Worm (Caenorhabditis elegans): ENCODE measurements around the gene luc-7L3.

Gene luc-7L3

DNA sequence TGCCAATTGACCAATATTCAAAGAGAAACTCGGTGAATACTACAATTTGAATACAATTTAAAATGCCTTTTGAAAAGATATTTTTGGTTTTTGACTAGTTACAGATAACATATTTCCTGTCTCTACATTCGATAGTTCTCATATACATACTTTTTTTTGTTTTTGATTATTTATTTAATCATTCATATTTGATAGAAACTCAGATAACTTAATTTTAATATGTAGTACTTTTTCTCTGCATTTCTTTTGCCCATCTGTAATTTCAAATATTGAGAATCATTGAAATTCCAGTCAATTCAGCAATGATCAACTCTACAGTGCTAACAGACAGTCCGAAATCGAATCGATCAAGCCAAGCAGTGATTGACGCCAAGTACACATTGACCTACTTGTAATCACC lies 36.8 kb downstream of the luc-7L3 start, which contains the start of gene C23H3.2:
TSS of gene C23H3.2 (plus strand) at position 301 of the 400 bp plus-strand sequence.
- TF ChIP-seq ceh-30 (tag; optimal IDR thresholded peaks at IDR 0.05) (no peak), tbx-7 (tag; optimal IDR thresholded peaks at IDR 0.05) (no peak), F13H6.1 (tag; optimal IDR thresholded peaks at IDR 0.05) (no peak), hlh-15 (tag; optimal IDR thresholded peaks at IDR 0.05) (no peak), ceh-34 (tag; optimal IDR thresholded peaks at IDR 0.05) (no peak), pag-3 (tag; optimal IDR thresholded peaks at IDR 0.05; ENCODE audit: borderline replicate concordance) (no peak), lim-6 (tag; optimal IDR thresholded peaks at IDR 0.05) (no peak)

- no peak for TF ChIP-seq pha-4 (tag; optimal IDR thresholded peaks at IDR 0.05)
- TF ChIP-seq ets-4 (tag; optimal IDR thresholded peaks at IDR 0.05), result no peak
- no peak for TF ChIP-seq nhr-11 (tag; optimal IDR thresholded peaks at IDR 0.05)
- no peak for TF ChIP-seq fax-1 (tag; optimal IDR thresholded peaks at IDR 0.05)
- no peak for TF ChIP-seq lim-6 (tag; optimal IDR thresholded peaks at IDR 0.05)
- TF ChIP-seq pat-9 (tag; optimal IDR thresholded peaks at IDR 0.05), result no peak
- TF ChIP-seq ceh-22 (tag; optimal IDR thresholded peaks at IDR 0.05), result no peak
- no peak for TF ChIP-seq zip-5 (tag; optimal IDR thresholded peaks at IDR 0.05)
- TF ChIP-seq pag-3 (tag; optimal IDR thresholded peaks at IDR 0.05; ENCODE audit: borderline replicate concordance), result no peak
- no peak for TF ChIP-seq ceh-18 (tag; optimal IDR thresholded peaks at IDR 0.05)
- TF ChIP-seq ztf-16 (tag; optimal IDR thresholded peaks at IDR 0.05), result no peak
- TF ChIP-seq unc-86 (tag; optimal IDR thresholded peaks at IDR 0.05), result no peak
- TF ChIP-seq T23F11.4 (GFP tag; optimal IDR thresholded peaks at IDR 0.05), result no peak
- TF ChIP-seq ceh-14 (tag; optimal IDR thresholded peaks at IDR 0.05), result no peak
- no peak for TF ChIP-seq ceh-2 (tag; optimal IDR thresholded peaks at IDR 0.05)
- no peak for TF ChIP-seq ceh-24 (tag; optimal IDR thresholded peaks at IDR 0.05)
Measured at ce11 chrII:60049-60448, 37.8 kb downstream of the luc-7L3 start.

DNA sequence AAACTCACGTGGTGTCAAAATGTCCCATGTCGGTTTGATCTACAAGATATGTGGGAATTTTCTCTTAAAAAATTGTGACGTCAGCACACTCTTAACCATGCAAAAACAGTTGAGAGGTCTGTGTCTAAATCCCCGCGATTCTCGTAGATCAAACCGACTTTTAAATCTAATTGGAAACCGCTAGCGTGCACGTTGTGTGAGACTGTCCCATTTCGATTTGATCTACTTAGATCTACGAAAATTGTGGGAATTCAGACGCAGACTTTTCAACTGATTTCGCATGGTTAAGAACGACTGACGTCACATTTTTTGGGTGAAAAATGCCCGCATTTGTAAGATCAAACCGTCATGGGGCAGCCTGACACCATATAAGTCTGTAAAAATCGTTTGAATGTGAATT lies 40.0 kb downstream of the luc-7L3 start:
- no peak for TF ChIP-seq eyg-1 (tag; optimal IDR thresholded peaks at IDR 0.05)
- no peak for TF ChIP-seq fax-1 (tag; optimal IDR thresholded peaks at IDR 0.05)
- TF ChIP-seq ceh-31 (tag; optimal IDR thresholded peaks at IDR 0.05), result no peak
- TF ChIP-seq che-1 (tag; optimal IDR thresholded peaks at IDR 0.05), result no peak
- TF ChIP-seq ceh-34 (tag; optimal IDR thresholded peaks at IDR 0.05), result no peak
- no peak for TF ChIP-seq K09A11.1 (tag; optimal IDR thresholded peaks at IDR 0.05; ENCODE audit: insufficient read depth)
- no peak for TF ChIP-seq syd-9 (tag; optimal IDR thresholded peaks at IDR 0.05)
- TF ChIP-seq hlh-15 (tag; optimal IDR thresholded peaks at IDR 0.05), result no peak
- no peak for TF ChIP-seq C38D4.7 (GFP tag; optimal IDR thresholded peaks at IDR 0.05)
- no peak for TF ChIP-seq ceh-18 (tag; optimal IDR thresholded peaks at IDR 0.05)
- no peak for TF ChIP-seq ama-1 (optimal IDR thresholded peaks at IDR 0.05)
- no peak for TF ChIP-seq tbx-7 (tag; optimal IDR thresholded peaks at IDR 0.05)
- TF ChIP-seq tbx-2 (tag; optimal IDR thresholded peaks at IDR 0.05), result no peak
- TF ChIP-seq ets-4 (tag; optimal IDR thresholded peaks at IDR 0.05), result no peak
- TF ChIP-seq elt-4 (tag; optimal IDR thresholded peaks at IDR 0.05), result no peak
- no peak for TF ChIP-seq unc-3 (GFP tag; conservative IDR thresholded peaks at IDR 0.05)
- TF ChIP-seq unc-3 (tag; optimal IDR thresholded peaks at IDR 0.05), result no peak
- TF ChIP-seq pha-2 (tag; optimal IDR thresholded peaks at IDR 0.05), result no peak
- TF ChIP-seq ceh-14 (tag; optimal IDR thresholded peaks at IDR 0.05), result no peak
- TF ChIP-seq pag-3 (tag; optimal IDR thresholded peaks at IDR 0.05; ENCODE audit: borderline replicate concordance), result no peak
- no peak for TF ChIP-seq lim-6 (tag; optimal IDR thresholded peaks at IDR 0.05)

ce11 chrII:57370-57769 lies 40.5 kb downstream of the luc-7L3 start, which contains the start of gene ascc-1:
TSS of gene ascc-1 (plus strand) at chrII:57670.
- TF ChIP-seq ceh-31 (tag; optimal IDR thresholded peaks at IDR 0.05) (no peak), unc-55 (GFP tag; optimal IDR thresholded peaks at IDR 0.05) (no peak), gmeb-2 (tag; optimal IDR thresholded peaks at IDR 0.05) (no peak), K09A11.1 (tag; optimal IDR thresholded peaks at IDR 0.05; ENCODE audit: insufficient read depth) (no peak), odd-2 (tag; optimal IDR thresholded peaks at IDR 0.05) (no peak), nhr-11 (tag; optimal IDR thresholded peaks at IDR 0.05) (no peak), C08G9.2 (tag; optimal IDR thresholded peaks at IDR 0.05) (no peak), nfya-1 (tag; optimal IDR thresholded peaks at IDR 0.05) (no peak), pax-1 (tag; optimal IDR thresholded peaks at IDR 0.05) (no peak)

Measured in whole organism, late embryonic.